Worm (Caenorhabditis elegans) whole organism, L1 larva: Measurements from ENCODE around the gene srv-13.

Experiments
- aha-1 ChIP-seq: fragments of 150-350 bp; optimal IDR thresholded peaks from 2 replicates; lab custom pipeline; 2014; ENCODE audit warnings: missing biosample characterization, missing genetic modification characterization
- blmp-1 ChIP-seq: fragments of 150-350 bp; optimal IDR thresholded peaks from 2 replicates; lab custom pipeline; 2014; ENCODE audit warnings: missing biosample characterization, missing genetic modification characterization
- ceh-90 ChIP-seq: sonication (generic microtip); optimal IDR thresholded peaks from 2 replicates; lab custom pipeline; 2016; ENCODE audit warnings: missing genetic modification characterization, missing compliant biosample characterization
- ces-1 ChIP-seq: fragments of 150-350 bp; optimal IDR thresholded peaks from 2 replicates; lab custom pipeline; 2014; ENCODE audit warnings: missing biosample characterization, missing genetic modification reagents, missing genetic modification characterization
- efl-1 ChIP-seq, 4 experiments: fragments of 150-350 bp; optimal IDR thresholded peaks in 3 of 4; peaks in 1 of 4; 1 replicate in 1 of 4; 2 replicates in 3 of 4; lab custom pipeline; 2014; ENCODE audit warnings: missing biosample characterization in 2 of 4, missing genetic modification characterization in 2 of 4, missing genetic modification reagents in 2 of 4
- elt-2 ChIP-seq: sonication (generic microtip); optimal IDR thresholded peaks from 2 replicates; lab custom pipeline; 2016; ENCODE audit warnings: missing genetic modification characterization, mild to moderate bottlenecking, inconsistent platforms, missing compliant biosample characterization, missing genetic modification reagents
- ets-5 ChIP-seq: fragments of 200-800 bp; sonication (Bioruptor generic); IDR thresholded peaks from 2 replicates; pipeline ENCODE4 v1.3.6; 2022; ENCODE audit warnings: missing genetic modification characterization, missing compliant biosample characterization
- grh-1 ChIP-seq: fragments of 200-800 bp; sonication (Bioruptor generic); IDR thresholded peaks from 2 replicates; pipeline ENCODE4 v1.3.6; 2022; ENCODE audit warnings: missing genetic modification reagents, missing genetic modification characterization, missing compliant biosample characterization
- hpl-2 ChIP-seq: fragments of 150-350 bp; optimal IDR thresholded peaks from 2 replicates; lab custom pipeline; 2014; ENCODE audit warnings: missing biosample characterization, missing genetic modification reagents, missing genetic modification characterization
- isw-1 ChIP-seq: fragments of 200-800 bp; sonication (Bioruptor generic); IDR thresholded peaks from 2 replicates; pipeline ENCODE4 v1.3.6; 2022; ENCODE audit warnings: missing genetic modification characterization, missing compliant biosample characterization
- lin-39 ChIP-seq: fragments of 150-350 bp; optimal IDR thresholded peaks from 2 replicates; lab custom pipeline; 2014; ENCODE audit warnings: missing biosample characterization, missing genetic modification reagents, missing genetic modification characterization
- mab-9 ChIP-seq: fragments of 200-800 bp; sonication (Bioruptor generic); IDR thresholded peaks from 2 replicates; pipeline ENCODE4 v1.3.6; 2022; ENCODE audit warnings: missing genetic modification reagents, missing genetic modification characterization, missing compliant biosample characterization
- mef-2 ChIP-seq: fragments of 150-350 bp; optimal IDR thresholded peaks from 2 replicates; lab custom pipeline; 2014; ENCODE audit warnings: missing biosample characterization, missing genetic modification characterization
- nhr-19 ChIP-seq: fragments of 200-800 bp; sonication (Bioruptor generic); conservative IDR thresholded peaks from 2 replicates; pipeline ENCODE4 v1.3.6; 2022; ENCODE audit warnings: missing genetic modification characterization, missing compliant biosample characterization
- nhr-28 ChIP-seq: fragments of 150-350 bp; optimal IDR thresholded peaks from 2 replicates; lab custom pipeline; 2014; ENCODE audit warnings: missing biosample characterization, missing genetic modification characterization
- nhr-76 ChIP-seq: sonication (generic microtip); optimal IDR thresholded peaks from 2 replicates; lab custom pipeline; 2017; ENCODE audit warnings: missing biosample characterization, missing genetic modification characterization
- snu-23 ChIP-seq: sonication (generic microtip); optimal IDR thresholded peaks from 2 replicates; lab custom pipeline; 2016; ENCODE audit warnings: missing genetic modification characterization, missing compliant biosample characterization
- unc-62 ChIP-seq: fragments of 150-350 bp; optimal IDR thresholded peaks from 2 replicates; lab custom pipeline; 2014; ENCODE audit warnings: missing biosample characterization, missing genetic modification reagents, missing genetic modification characterization
- vab-15 ChIP-seq: sonication (generic microtip); optimal IDR thresholded peaks from 2 replicates; lab custom pipeline; 2017; ENCODE audit warnings: missing genotype, mild to moderate bottlenecking, missing genetic modification characterization, missing compliant biosample characterization
- xbp-1 ChIP-seq: sonication (generic microtip); optimal IDR thresholded peaks from 2 replicates; lab custom pipeline; 2016; ENCODE audit warnings: missing genetic modification characterization, missing compliant biosample characterization
- zag-1 ChIP-seq: fragments of 150-350 bp; optimal IDR thresholded peaks from 2 replicates; lab custom pipeline; 2014; ENCODE audit warnings: missing biosample characterization, missing genetic modification characterization
- zip-4 ChIP-seq: fragments of 200-800 bp; sonication (Bioruptor generic); optimal IDR thresholded peaks from 2 replicates; lab custom pipeline; 2018; ENCODE audit warnings: mild to moderate bottlenecking, missing genetic modification characterization, moderate library complexity, missing compliant biosample characterization
- ztf-4 ChIP-seq: fragments of 150-350 bp; optimal IDR thresholded peaks from 2 replicates; lab custom pipeline; 2014; ENCODE audit warnings: missing biosample characterization, missing genetic modification characterization

Gene srv-13

DNA sequence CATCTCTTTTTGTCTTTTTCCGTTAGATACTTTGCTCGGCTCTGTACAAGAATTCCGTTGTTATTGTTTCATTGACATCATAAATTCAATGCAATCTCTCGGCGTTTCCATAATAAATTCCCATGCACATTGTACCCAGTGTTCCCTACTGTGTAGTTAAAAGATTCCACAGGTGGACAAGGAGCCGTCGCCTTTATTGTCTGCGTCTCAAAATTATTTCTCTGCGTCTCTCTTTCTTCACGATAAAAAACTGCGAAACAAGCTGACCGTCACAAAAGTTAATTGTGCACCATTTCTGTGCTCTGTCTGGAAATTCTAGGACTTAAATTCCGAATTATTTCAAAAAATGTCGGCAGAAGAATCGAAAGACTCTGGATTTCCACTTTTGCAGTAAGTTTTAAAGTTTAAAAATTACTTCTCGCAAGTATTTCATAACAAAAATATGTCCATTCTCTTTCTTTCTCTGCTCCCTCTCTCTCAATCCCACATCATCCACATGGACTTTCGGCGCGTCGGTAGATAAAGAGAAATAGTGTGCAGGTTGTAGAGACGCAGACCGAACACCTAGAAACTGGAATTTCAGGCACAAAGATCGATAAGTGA lies 37.1 kb downstream of the srv-13 start (continued):
- TF ChIP-seq mef-2 (tag; lab: Kevin White, UChicago), result no peak
- TF ChIP-seq snu-23, result peak; percentile 13
- no peak for TF ChIP-seq nhr-28 (tag; lab: Kevin White, UChicago)
- TF ChIP-seq ceh-90 (tag; lab: Kevin White, UChicago), result no peak
- no peak for TF ChIP-seq lin-39 (tag; lab: Kevin White, UChicago)

- TF ChIP-seq lin-39 (tag; lab: Kevin White, UChicago) (no peak), zip-4 (GFP tag; lab: Kevin White, UChicago) (no peak), xbp-1 (tag; lab: Kevin White, UChicago) (no peak), efl-1 (optimal IDR thresholded peaks at IDR 0.05; lab: Kevin White, UChicago) (no peak), efl-1 (GFP tag; optimal IDR thresholded peaks at IDR 0.05 in 1 of 2; lab: Kevin White, UChicago) (peak in 1 of 2 experiments; percentile 11), snu-23 (no peak), nhr-76 (no peak), vab-15 (tag; lab: Kevin White, UChicago) (no peak), ces-1 (GFP tag; lab: Kevin White, UChicago) (no peak), unc-62 (GFP tag; lab: Kevin White, UChicago) (no peak), isw-1 (GFP tag; lab: Robert Waterston, UW) (no peak), hpl-2 (GFP tag; lab: Kevin White, UChicago) (no peak), blmp-1 (no peak), elt-2 (tag; lab: Kevin White, UChicago) (peak; percentile 3), aha-1 (no peak), nhr-19 (GFP tag; lab: Robert Waterston, UW) (no peak), grh-1 (no peak), ceh-90 (tag; lab: Kevin White, UChicago) (no peak)
Observed at ce11 chrIV:6443018-6443417, 38.0 kb downstream of the srv-13 start.

ce11 chrIV:6457472-6457871 lies 52.5 kb downstream of the srv-13 start, which contains the start of gene lgc-10:
Gene lgc-10 (minus strand): TSS chrIV:6457572.
- TF ChIP-seq zip-4 (GFP tag; lab: Kevin White, UChicago) (no peak), ztf-4 (tag; lab: Kevin White, UChicago) (no peak), zag-1 (tag; lab: Kevin White, UChicago) (no peak), nhr-28 (tag; lab: Kevin White, UChicago) (no peak), ets-5 (GFP tag; lab: Robert Waterston, UW) (no peak), nhr-19 (GFP tag; lab: Robert Waterston, UW) (no peak), mab-9 (GFP tag; lab: Robert Waterston, UW) (no peak)
